Worm (Caenorhabditis elegans) whole organism, early embryonic: ENCODE measurements around the gene F36D3.16.

ENCODE experiments used
- ama-1 ChIP-seq: fragments of 150-350 bp; optimal IDR thresholded peaks from 2 replicates; lab custom pipeline; 2014
- ceh-13 ChIP-seq: fragments of 200-800 bp; sonication (Bioruptor generic); optimal IDR thresholded peaks from 2 replicates; lab custom pipeline; 2018; ENCODE audit warnings: mild to moderate bottlenecking, missing genetic modification characterization, missing compliant biosample characterization
- ceh-36 ChIP-seq: sonication (generic microtip); optimal IDR thresholded peaks from 2 replicates; lab custom pipeline; 2016; ENCODE audit warnings: missing genetic modification characterization, inconsistent platforms, missing compliant biosample characterization
- ets-7 ChIP-seq: sonication (generic microtip); optimal IDR thresholded peaks from 2 replicates; lab custom pipeline; 2016; ENCODE audit warnings: missing genotype, missing genetic modification characterization, missing compliant biosample characterization
- hnd-1 ChIP-seq: sonication (generic microtip); optimal IDR thresholded peaks from 2 replicates; lab custom pipeline; 2016; ENCODE audit warnings: missing genetic modification characterization, missing compliant biosample characterization
- sea-1 ChIP-seq: fragments of 200-800 bp; sonication (Bioruptor generic); conservative IDR thresholded peaks from 2 replicates; pipeline ENCODE4 v1.3.6; 2022; ENCODE audit warnings: missing genetic modification characterization, missing compliant biosample characterization

- TF ChIP-seq sea-1 (no peak), ets-7 (tag; lab: Kevin White, UChicago) (no peak), ceh-36 (no peak), ceh-13 (GFP tag; lab: Kevin White, UChicago) (no peak), ama-1 (lab: Kevin White, UChicago) (no peak), hnd-1 (no peak)
Measured at ce11 chrV:16534000-16534399, 6.1 kb downstream of the F36D3.16 start, which contains the start of gene cpr-2.
